Worm (Caenorhabditis elegans) whole organism, L4 larva: ENCODE results near the gene gnrr-4.

ENCODE experiments used
- aly-2 ChIP-seq: sonication (generic microtip); optimal IDR thresholded peaks from 2 replicates; lab custom pipeline; 2018; ENCODE audit warnings: missing biosample characterization, missing genetic modification characterization
- nhr-237 ChIP-seq: sonication (generic microtip); optimal IDR thresholded peaks from 2 replicates; lab custom pipeline; 2017; ENCODE audit warnings: missing biosample characterization, missing genetic modification characterization

- TF ChIP-seq aly-2 (tag; lab: Kevin White, UChicago) (no peak), nhr-237 (tag; lab: Kevin White, UChicago) (no peak)
Observed at ce11 chrX:5770648-5771047, 27.5 kb upstream of the gnrr-4 start, which contains the start of gene C54H2.4.
